Fruit fly (Drosophila melanogaster) whole organism, embryonic: Measurements from ENCODE around the gene Tyler.

Source experiments
- CG11398 ChIP-seq: fragments of 200-800 bp; sonication (Bioruptor generic); optimal IDR thresholded peaks from 2 replicates; lab custom pipeline; 2016; ENCODE audit warnings: missing biosample characterization, missing genetic modification characterization
- CG11560 ChIP-seq: fragments of 200-800 bp; sonication (Bioruptor generic); IDR thresholded peaks from 3 replicates; pipeline ENCODE4 v1.3.6; 2022; ENCODE audit warnings: missing biosample characterization, missing genetic modification characterization
- CG14667 ChIP-seq: fragments of 200-800 bp; sonication (Bioruptor generic); IDR thresholded peaks from 2 replicates; pipeline ENCODE4 v1.3.6; 2022; ENCODE audit warnings: missing biosample characterization, missing genetic modification characterization
- CG16779 ChIP-seq: fragments of 200-800 bp; sonication (Bioruptor generic); IDR thresholded peaks from 2 replicates; pipeline ENCODE4 v1.3.6; 2022; ENCODE audit warnings: missing biosample characterization, missing genetic modification characterization
- CG16813 ChIP-seq: fragments of 200-800 bp; sonication (Bioruptor generic); IDR thresholded peaks from 3 replicates; pipeline ENCODE4 v1.3.6; 2022; ENCODE audit warnings: missing biosample characterization, missing genetic modification characterization; ENCODE audit not compliant: partially characterized antibody
- CG17186 ChIP-seq: fragments of 200-800 bp; sonication (Bioruptor generic); optimal IDR thresholded peaks from 3 replicates; lab custom pipeline; 2017; ENCODE audit warnings: missing biosample characterization, missing genetic modification reagents, missing genetic modification characterization
- CG17385 ChIP-seq: fragments of 200-800 bp; sonication (Bioruptor generic); optimal IDR thresholded peaks from 3 replicates; lab custom pipeline; 2018; ENCODE audit warnings: missing biosample characterization, mild to moderate bottlenecking, missing genetic modification characterization
- CG2116 ChIP-seq: fragments of 200-800 bp; sonication (Bioruptor generic); optimal IDR thresholded peaks from 3 replicates; lab custom pipeline; 2018; ENCODE audit warnings: missing biosample characterization, mild to moderate bottlenecking, missing genetic modification characterization
- CG31365 ChIP-seq: fragments of 200-800 bp; sonication (Bioruptor generic); optimal IDR thresholded peaks from 2 replicates; lab custom pipeline; 2018; ENCODE audit warnings: missing biosample characterization, mild to moderate bottlenecking, missing genetic modification characterization
- CG3163 ChIP-seq: fragments of 200-800 bp; sonication (Bioruptor generic); optimal IDR thresholded peaks from 3 replicates; lab custom pipeline; 2016; ENCODE audit warnings: missing biosample characterization, missing genetic modification characterization
- CG32767 ChIP-seq: fragments of 200-800 bp; sonication (Bioruptor generic); IDR thresholded peaks from 2 replicates; pipeline ENCODE4 v1.3.6; 2022; ENCODE audit warnings: missing biosample characterization, missing genetic modification characterization
- CG3726 ChIP-seq: fragments of 200-800 bp; sonication (Bioruptor generic); IDR thresholded peaks from 3 replicates; pipeline ENCODE4, ENCODE4 v1.3.6; 2022; ENCODE audit warnings: missing biosample characterization, missing genetic modification characterization
- CG3838 ChIP-seq: fragments of 200-800 bp; sonication (Bioruptor generic); optimal IDR thresholded peaks from 3 replicates; lab custom pipeline; 2016; ENCODE audit warnings: missing biosample characterization, missing genetic modification characterization
- CG4707 ChIP-seq: fragments of 200-800 bp; sonication (Bioruptor generic); optimal IDR thresholded peaks from 2 replicates; lab custom pipeline; 2018; ENCODE audit warnings: missing biosample characterization, mild to moderate bottlenecking, missing genetic modification characterization, moderate library complexity
- CG5180 ChIP-seq: fragments of 200-800 bp; sonication (Bioruptor generic); optimal IDR thresholded peaks from 3 replicates; lab custom pipeline; 2017; ENCODE audit warnings: missing biosample characterization, missing genetic modification characterization, mild to moderate bottlenecking, moderate library complexity, missing genetic modification reagents
- CG6765 ChIP-seq: fragments of 200-800 bp; sonication (Bioruptor generic); optimal IDR thresholded peaks from 3 replicates; lab custom pipeline; 2017; ENCODE audit warnings: missing biosample characterization, mild to moderate bottlenecking, missing genetic modification characterization
- CG6854 ChIP-seq: fragments of 200-800 bp; sonication (Bioruptor generic); optimal IDR thresholded peaks from 3 replicates; lab custom pipeline; 2017; ENCODE audit warnings: missing biosample characterization, mild to moderate bottlenecking, missing genetic modification characterization
- D19B ChIP-seq: fragments of 200-800 bp; sonication (Bioruptor generic); optimal IDR thresholded peaks from 2 replicates; lab custom pipeline; 2017; ENCODE audit warnings: missing biosample characterization, mild to moderate bottlenecking, missing genetic modification characterization
- Dek ChIP-seq: fragments of 200-800 bp; sonication (Bioruptor generic); optimal IDR thresholded peaks from 3 replicates; lab custom pipeline; 2019; ENCODE audit warnings: missing biosample characterization, mild to moderate bottlenecking, missing genetic modification characterization, moderate library complexity
- Doc3 ChIP-seq: fragments of 200-800 bp; sonication (Bioruptor generic); IDR thresholded peaks from 3 replicates; pipeline ENCODE4 v1.3.6; 2022; ENCODE audit warnings: missing biosample characterization, missing genetic modification characterization; ENCODE audit not compliant: partially characterized antibody
- Ets97D ChIP-seq: fragments of 200-800 bp; sonication (Bioruptor generic); optimal IDR thresholded peaks from 3 replicates; lab custom pipeline; 2016; ENCODE audit warnings: missing biosample characterization, missing genetic modification characterization
- Fer3 ChIP-seq: fragments of 200-800 bp; sonication (Bioruptor generic); optimal IDR thresholded peaks from 2 replicates; lab custom pipeline; 2018; ENCODE audit warnings: missing biosample characterization, mild to moderate bottlenecking, missing genetic modification characterization, moderate library complexity
- Hmr ChIP-seq: fragments of 200-800 bp; sonication (Bioruptor generic); optimal IDR thresholded peaks from 3 replicates; lab custom pipeline; 2017; ENCODE audit warnings: mild to moderate bottlenecking, missing biosample characterization, missing genetic modification reagents, missing genetic modification characterization
- NC2β ChIP-seq: fragments of 200-800 bp; sonication (Bioruptor generic); optimal IDR thresholded peaks from 2 replicates; lab custom pipeline; 2016; ENCODE audit warnings: missing biosample characterization, missing genetic modification characterization
- Nf-YB ChIP-seq: fragments of 200-800 bp; sonication (Bioruptor generic); optimal IDR thresholded peaks from 3 replicates; lab custom pipeline; 2019; ENCODE audit warnings: missing biosample characterization, mild to moderate bottlenecking, missing genetic modification characterization, moderate library complexity
- Poxn ChIP-seq: fragments of 200-800 bp; sonication (Bioruptor generic); IDR thresholded peaks from 2 replicates; pipeline ENCODE4 v1.3.6; 2022; ENCODE audit warnings: missing biosample characterization, missing genetic modification characterization
- Rfx ChIP-seq: fragments of 200-800 bp; sonication (Bioruptor generic); IDR thresholded peaks from 2 replicates; pipeline ENCODE4 v1.3.6; 2022; ENCODE audit warnings: missing biosample characterization, missing genetic modification characterization
- Sin3A ChIP-seq: fragments of >200 bp; optimal IDR thresholded peaks from 2 replicates; lab custom pipeline; 2018
- Sry-δ ChIP-seq: fragments of 200-800 bp; sonication (Bioruptor generic); optimal IDR thresholded peaks from 2 replicates; lab custom pipeline; 2016; ENCODE audit warnings: missing biosample characterization, missing genetic modification characterization
- abd-A ChIP-seq: fragments of 200-800 bp; sonication (Bioruptor generic); optimal IDR thresholded peaks from 3 replicates; lab custom pipeline; 2019; ENCODE audit warnings: missing biosample characterization, mild to moderate bottlenecking, missing genetic modification characterization, moderate library complexity
- corto ChIP-seq: fragments of 200-800 bp; sonication (Bioruptor generic); optimal IDR thresholded peaks from 2 replicates; lab custom pipeline; 2016; ENCODE audit warnings: missing biosample characterization, mild to moderate bottlenecking, missing genetic modification characterization, moderate library complexity
- croc ChIP-seq: fragments of 200-800 bp; sonication (Bioruptor generic); conservative IDR thresholded peaks from 3 replicates; pipeline ENCODE4 v1.3.6; 2022; ENCODE audit warnings: missing biosample characterization, missing genetic modification characterization
- dmrt11E ChIP-seq: fragments of 200-800 bp; sonication (Bioruptor generic); optimal IDR thresholded peaks from 3 replicates; lab custom pipeline; 2018; ENCODE audit warnings: missing biosample characterization, mild to moderate bottlenecking, missing genetic modification characterization, moderate library complexity
- fd3F ChIP-seq: fragments of 200-800 bp; sonication (Bioruptor generic); optimal IDR thresholded peaks from 2 replicates; lab custom pipeline; 2018; ENCODE audit warnings: missing biosample characterization, mild to moderate bottlenecking, missing genetic modification characterization, moderate library complexity
- ftz-f1 ChIP-seq: fragments of 200-800 bp; sonication (Bioruptor generic); optimal IDR thresholded peaks from 2 replicates; lab custom pipeline; 2016; ENCODE audit warnings: missing biosample characterization, missing genetic modification characterization
- gcm ChIP-seq: fragments of 200-800 bp; sonication (Bioruptor generic); optimal IDR thresholded peaks from 2 replicates; lab custom pipeline; 2019; ENCODE audit warnings: missing biosample characterization, mild to moderate bottlenecking, missing genetic modification characterization, moderate library complexity
- gem ChIP-seq: fragments of 200-800 bp; sonication (Bioruptor generic); optimal IDR thresholded peaks from 2 replicates; lab custom pipeline; 2019; ENCODE audit warnings: missing biosample characterization, mild to moderate bottlenecking, missing genetic modification characterization, moderate library complexity
- gsb ChIP-seq: fragments of 200-800 bp; sonication (Bioruptor generic); IDR thresholded peaks from 2 replicates; pipeline ENCODE4 v1.3.6; 2022; ENCODE audit warnings: missing biosample characterization, missing genetic modification characterization
- insv ChIP-seq, 2 experiments: fragments of 200-800 bp; sonication (Bioruptor generic); optimal IDR thresholded peaks; 3 replicates each; lab custom pipeline; 2016 to 2018; ENCODE audit warnings: missing biosample characterization in 2 of 2, missing genetic modification characterization in 2 of 2
- kah ChIP-seq: fragments of 200-800 bp; sonication (Bioruptor generic); optimal IDR thresholded peaks from 2 replicates; lab custom pipeline; 2018; ENCODE audit warnings: missing biosample characterization, mild to moderate bottlenecking, missing genetic modification characterization
- lab ChIP-seq: fragments of 200-800 bp; sonication (Bioruptor generic); optimal IDR thresholded peaks from 3 replicates; lab custom pipeline; 2017; ENCODE audit warnings: missing biosample characterization, missing genetic modification characterization, mild to moderate bottlenecking, moderate library complexity, missing genetic modification reagents
- lbe ChIP-seq: fragments of 200-800 bp; sonication (Bioruptor generic); optimal IDR thresholded peaks from 2 replicates; lab custom pipeline; 2016; ENCODE audit warnings: missing biosample characterization, mild to moderate bottlenecking, missing genetic modification characterization
- lilli ChIP-seq: fragments of 200-800 bp; sonication (Bioruptor generic); optimal IDR thresholded peaks from 3 replicates; lab custom pipeline; 2016; ENCODE audit warnings: missing biosample characterization, missing genetic modification characterization
- psq ChIP-seq: fragments of 200-800 bp; sonication (Bioruptor generic); optimal IDR thresholded peaks from 2 replicates; lab custom pipeline; 2017; ENCODE audit warnings: missing biosample characterization, missing genetic modification characterization
- pum ChIP-seq: fragments of 200-800 bp; sonication (Bioruptor generic); optimal IDR thresholded peaks from 2 replicates; lab custom pipeline; 2016; ENCODE audit warnings: missing biosample characterization, missing genetic modification characterization
- repo ChIP-seq: fragments of 200-800 bp; sonication (Bioruptor generic); optimal IDR thresholded peaks from 2 replicates; lab custom pipeline; 2016; ENCODE audit warnings: missing biosample characterization, missing genetic modification characterization
- sens ChIP-seq: fragments of 200-800 bp; sonication (Bioruptor generic); peaks from one replicate; lab custom pipeline; 2016; ENCODE audit warnings: missing biosample characterization, missing genetic modification characterization
- stc ChIP-seq: fragments of 200-800 bp; sonication (Bioruptor generic); IDR thresholded peaks from 2 replicates; pipeline ENCODE4 v1.3.6; 2022; ENCODE audit warnings: missing biosample characterization, missing genetic modification characterization
- tap ChIP-seq: fragments of 200-800 bp; optimal IDR thresholded peaks from 3 replicates; lab custom pipeline; 2019; ENCODE audit warnings: missing biosample characterization, mild to moderate bottlenecking, missing genetic modification characterization, moderate library complexity
- toy ChIP-seq: fragments of 200-800 bp; sonication (Bioruptor generic); IDR thresholded peaks from 2 replicates; pipeline ENCODE4 v1.3.6; 2022; ENCODE audit warnings: missing biosample characterization, missing genetic modification characterization
- tx ChIP-seq: fragments of 200-800 bp; sonication (Bioruptor generic); optimal IDR thresholded peaks from 2 replicates; lab custom pipeline; 2016; ENCODE audit warnings: missing biosample characterization, missing genetic modification characterization
- vvl ChIP-seq: fragments of 200-800 bp; sonication (Bioruptor generic); IDR thresholded peaks from 2 replicates; pipeline ENCODE4 v1.3.6; 2022; ENCODE audit warnings: missing biosample characterization, missing genetic modification characterization

The Tyler gene

dm6 chrX:19604997-19605396 is 6.3 kb upstream of the Tyler start, which contains the start of gene CG14207 (continued):
- peak; percentile 63 for TF ChIP-seq sens
- TF ChIP-seq stc (GFP tag; lab: Robert Waterston, UW) = no peak
- no peak for TF ChIP-seq CG31365
- TF ChIP-seq abd-A (tag; lab: Kevin White, UChicago) = peak; percentile 39
- TF ChIP-seq lab (GFP tag; lab: Kevin White, UChicago) = peak; percentile 14
- peak; percentile 17 for TF ChIP-seq CG17385 (GFP tag; lab: Kevin White, UChicago)
- no peak for TF ChIP-seq CG11398
- TF ChIP-seq Sry-δ = peak; percentile 40
- TF ChIP-seq fd3F (GFP tag; lab: Kevin White, UChicago) = no peak
- TF ChIP-seq gsb = 0 out of 2 replicates have a peak, but pooled peaks have one; percentile 8
- TF ChIP-seq toy (GFP tag; lab: Robert Waterston, UW) = no peak
- no peak for TF ChIP-seq repo (GFP tag; lab: Kevin White, UChicago)
- TF ChIP-seq Sin3A = no peak
- TF ChIP-seq CG32767 = peak; percentile 24; the same call in 1 of the 2 replicates
- TF ChIP-seq Dek (tag; lab: Kevin White, UChicago) = peak; percentile 14
- no peak for TF ChIP-seq psq
- no peak for TF ChIP-seq gem (tag; lab: Kevin White, UChicago)
- TF ChIP-seq CG4707 = no peak
- TF ChIP-seq insv (GFP tag; optimal IDR thresholded peaks at IDR 0.05; lab: Kevin White, UChicago) = no peak
- peak; percentile 64 for TF ChIP-seq vvl
- TF ChIP-seq Doc3 (GFP tag; lab: Robert Waterston, UW) = peak; percentile 61; the same call in 2 of the 3 replicates
- no peak for TF ChIP-seq dmrt11E (tag; lab: Kevin White, UChicago)
- peak; percentile 36 for TF ChIP-seq Fer3 (tag; lab: Kevin White, UChicago)
- TF ChIP-seq Nf-YB (GFP tag; lab: Kevin White, UChicago) = no peak
- no peak for TF ChIP-seq croc
- TF ChIP-seq CG14667 = no peak
- peak; percentile 62; the same call in 2 of the 3 replicates for TF ChIP-seq CG16813 (GFP tag; lab: Robert Waterston, UW)
- no peak for TF ChIP-seq CG3726 (GFP tag; lab: Robert Waterston, UW)
- TF ChIP-seq CG3838 (GFP tag; lab: Kevin White, UChicago) = no peak
- TF ChIP-seq CG6854 (GFP tag; lab: Kevin White, UChicago) = peak; percentile 39
- TF ChIP-seq D19B (GFP tag; lab: Kevin White, UChicago) = no peak
- TF ChIP-seq CG17186 = peak; percentile 23
- TF ChIP-seq CG2116 = peak; percentile 86
- no peak for TF ChIP-seq kah (GFP tag; lab: Kevin White, UChicago)
- TF ChIP-seq CG3163 = peak; percentile 19
- TF ChIP-seq CG11560 (tag; lab: Robert Waterston, UW) = no peak
- no peak for TF ChIP-seq ftz-f1 (GFP tag; lab: Kevin White, UChicago)
- TF ChIP-seq CG6765 (GFP tag; lab: Kevin White, UChicago) = no peak
- peak; percentile 41 for TF ChIP-seq Ets97D
- TF ChIP-seq Poxn (GFP tag; lab: Robert Waterston, UW) = no peak
- peak; percentile 42 for TF ChIP-seq NC2β
- peak; percentile 12 for TF ChIP-seq CG5180
- no peak for TF ChIP-seq gcm (GFP tag; lab: Kevin White, UChicago)
- peak; percentile 42 for TF ChIP-seq lbe (GFP tag; lab: Kevin White, UChicago)
- TF ChIP-seq Hmr = peak; percentile 32
- no peak for TF ChIP-seq tap
- no peak for TF ChIP-seq lilli (GFP tag; lab: Kevin White, UChicago)
- TF ChIP-seq pum (GFP tag; lab: Kevin White, UChicago) = no peak
- 0 out of 2 replicates have a peak, but pooled peaks have one; percentile 40 for TF ChIP-seq CG16779 (GFP tag; lab: Robert Waterston, UW)
- TF ChIP-seq corto (GFP tag; lab: Kevin White, UChicago) = no peak
- no peak for TF ChIP-seq tx (GFP tag; lab: Kevin White, UChicago)
- TF ChIP-seq Rfx = peak; percentile 35; the same call in 1 of the 2 replicates
